Worm (Caenorhabditis elegans) whole organism, L1 larva: ENCODE results near the gene clec-178.

Source experiments
- C04F5.9 ChIP-seq: sonication (generic microtip); optimal IDR thresholded peaks from 2 replicates; lab custom pipeline; 2016; ENCODE audit warnings: missing genetic modification characterization, missing compliant biosample characterization
- C16A3.4 ChIP-seq: fragments of 150-350 bp; optimal IDR thresholded peaks from 2 replicates; lab custom pipeline; 2014; ENCODE audit warnings: missing biosample characterization, missing genetic modification characterization
- C34B4.2 ChIP-seq: sonication (generic microtip); optimal IDR thresholded peaks from 2 replicates; lab custom pipeline; 2017; ENCODE audit warnings: mild to moderate bottlenecking, missing genetic modification characterization, missing compliant biosample characterization
- alr-1 ChIP-seq: fragments of 200-800 bp; sonication (Bioruptor generic); optimal IDR thresholded peaks from 2 replicates; lab custom pipeline; 2018; ENCODE audit warnings: borderline replicate concordance, mild to moderate bottlenecking, missing genetic modification characterization, missing compliant biosample characterization
- blmp-1 ChIP-seq: fragments of 150-350 bp; optimal IDR thresholded peaks from 2 replicates; lab custom pipeline; 2014; ENCODE audit warnings: missing biosample characterization, missing genetic modification characterization
- ceh-63 ChIP-seq: fragments of 200-800 bp; sonication (Bioruptor generic); optimal IDR thresholded peaks from 2 replicates; lab custom pipeline; 2018; ENCODE audit warnings: mild to moderate bottlenecking, missing genetic modification characterization, missing compliant biosample characterization
- ceh-82 ChIP-seq, 3 experiments: fragments of 150-350 bp in 1 of 3; sonication (generic microtip) in 2 of 3; optimal IDR thresholded peaks; 2 replicates each; lab custom pipeline; 2014 to 2017; ENCODE audit warnings: missing biosample characterization in 3 of 3, missing genetic modification characterization in 3 of 3
- ceh-90 ChIP-seq: sonication (generic microtip); optimal IDR thresholded peaks from 2 replicates; lab custom pipeline; 2016; ENCODE audit warnings: missing genetic modification characterization, missing compliant biosample characterization
- ces-1 ChIP-seq: fragments of 150-350 bp; optimal IDR thresholded peaks from 2 replicates; lab custom pipeline; 2014; ENCODE audit warnings: missing biosample characterization, missing genetic modification reagents, missing genetic modification characterization
- dpl-1 ChIP-seq, 3 experiments: fragments of 150-350 bp in 2 of 3; sonication (generic microtip) in 1 of 3; optimal IDR thresholded peaks; 2 replicates each; lab custom pipeline; 2014 to 2017; ENCODE audit warnings: missing biosample characterization in 3 of 3, missing genetic modification characterization in 3 of 3, missing genetic modification reagents in 3 of 3
- dsc-1 ChIP-seq: sonication (generic microtip); optimal IDR thresholded peaks from 2 replicates; lab custom pipeline; 2016; ENCODE audit warnings: mild to moderate bottlenecking, missing genetic modification characterization, missing compliant biosample characterization
- efl-1 ChIP-seq, 4 experiments: fragments of 150-350 bp; optimal IDR thresholded peaks in 3 of 4; peaks in 1 of 4; 1 replicate in 1 of 4; 2 replicates in 3 of 4; lab custom pipeline; 2014; ENCODE audit warnings: missing biosample characterization in 2 of 4, missing genetic modification characterization in 2 of 4, missing genetic modification reagents in 2 of 4
- elt-2 ChIP-seq: sonication (generic microtip); optimal IDR thresholded peaks from 2 replicates; lab custom pipeline; 2016; ENCODE audit warnings: missing genetic modification characterization, mild to moderate bottlenecking, inconsistent platforms, missing compliant biosample characterization, missing genetic modification reagents
- fkh-10 ChIP-seq: sonication (generic microtip); optimal IDR thresholded peaks from 2 replicates; lab custom pipeline; 2017; ENCODE audit warnings: missing biosample characterization, missing genetic modification reagents, missing genetic modification characterization
- fkh-4 ChIP-seq: sonication (generic microtip); optimal IDR thresholded peaks from 2 replicates; lab custom pipeline; 2016; ENCODE audit warnings: missing compliant biosample characterization, missing genetic modification characterization, borderline replicate concordance
- fkh-8 ChIP-seq: sonication (generic microtip); optimal IDR thresholded peaks from 2 replicates; lab custom pipeline; 2016; ENCODE audit warnings: mild to moderate bottlenecking, missing genetic modification characterization, missing compliant biosample characterization
- lin-14 ChIP-seq: fragments of 200-800 bp; sonication (Bioruptor generic); optimal IDR thresholded peaks from 2 replicates; lab custom pipeline; 2018; ENCODE audit warnings: mild to moderate bottlenecking, missing genetic modification characterization, moderate library complexity, missing compliant biosample characterization
- lin-35 ChIP-seq, 2 experiments: fragments of 150-350 bp; optimal IDR thresholded peaks; 2 replicates each; lab custom pipeline; 2014; ENCODE audit warnings: missing biosample characterization in 2 of 2, missing genetic modification characterization in 2 of 2, missing genetic modification reagents in 2 of 2
- lir-3 ChIP-seq: sonication (generic microtip); optimal IDR thresholded peaks from 2 replicates; lab custom pipeline; 2016; ENCODE audit warnings: mild to moderate bottlenecking, missing genetic modification characterization, moderate library complexity, missing compliant biosample characterization; ENCODE audit not compliant: poor library complexity
- mab-9 ChIP-seq: fragments of 200-800 bp; sonication (Bioruptor generic); IDR thresholded peaks from 2 replicates; pipeline ENCODE4 v1.3.6; 2022; ENCODE audit warnings: missing genetic modification reagents, missing genetic modification characterization, missing compliant biosample characterization
- mef-2 ChIP-seq: fragments of 150-350 bp; optimal IDR thresholded peaks from 2 replicates; lab custom pipeline; 2014; ENCODE audit warnings: missing biosample characterization, missing genetic modification characterization
- mep-1 ChIP-seq: fragments of 150-350 bp; optimal IDR thresholded peaks from 2 replicates; lab custom pipeline; 2014; ENCODE audit warnings: missing biosample characterization, missing genetic modification characterization
- nhr-19 ChIP-seq: fragments of 200-800 bp; sonication (Bioruptor generic); conservative IDR thresholded peaks from 2 replicates; pipeline ENCODE4 v1.3.6; 2022; ENCODE audit warnings: missing genetic modification characterization, missing compliant biosample characterization
- nhr-237 ChIP-seq: fragments of 150-350 bp; optimal IDR thresholded peaks from 2 replicates; lab custom pipeline; 2014; ENCODE audit warnings: missing biosample characterization, missing genetic modification characterization
- nhr-28 ChIP-seq: fragments of 150-350 bp; optimal IDR thresholded peaks from 2 replicates; lab custom pipeline; 2014; ENCODE audit warnings: missing biosample characterization, missing genetic modification characterization
- nhr-71 ChIP-seq: sonication (generic microtip); optimal IDR thresholded peaks from 2 replicates; lab custom pipeline; 2016; ENCODE audit warnings: mild to moderate bottlenecking, missing genetic modification characterization, moderate library complexity, missing compliant biosample characterization
- pag-3 ChIP-seq: sonication (generic microtip); optimal IDR thresholded peaks from 2 replicates; lab custom pipeline; 2017; ENCODE audit warnings: missing genetic modification characterization, mild to moderate bottlenecking, missing compliant biosample characterization, antibody characterized with exemption, borderline replicate concordance; ENCODE audit not compliant: insufficient read depth
- pqm-1 ChIP-seq: sonication (generic microtip); optimal IDR thresholded peaks from 3 replicates; lab custom pipeline; 2017; ENCODE audit warnings: missing biosample characterization, missing genetic modification characterization
- rnt-1 ChIP-seq: sonication (generic microtip); optimal IDR thresholded peaks from 2 replicates; lab custom pipeline; 2016; ENCODE audit warnings: mild to moderate bottlenecking, missing genetic modification characterization, moderate library complexity, missing compliant biosample characterization
- skn-1 ChIP-seq: fragments of 150-350 bp; optimal IDR thresholded peaks from 2 replicates; lab custom pipeline; 2014; ENCODE audit warnings: missing biosample characterization, missing genetic modification characterization
- snu-23 ChIP-seq: sonication (generic microtip); optimal IDR thresholded peaks from 2 replicates; lab custom pipeline; 2016; ENCODE audit warnings: missing genetic modification characterization, missing compliant biosample characterization
- sptf-1 ChIP-seq: fragments of 150-350 bp; optimal IDR thresholded peaks from 2 replicates; lab custom pipeline; 2014; ENCODE audit warnings: missing biosample characterization, missing genetic modification characterization
- tbx-2 ChIP-seq: sonication (generic microtip); optimal IDR thresholded peaks from 2 replicates; lab custom pipeline; 2016; ENCODE audit warnings: missing genetic modification characterization, missing compliant biosample characterization
- unc-86 ChIP-seq: sonication (generic microtip); optimal IDR thresholded peaks from 2 replicates; lab custom pipeline; 2016; ENCODE audit warnings: missing genetic modification characterization, missing compliant biosample characterization
- unc-98 ChIP-seq: fragments of 200-800 bp; sonication (Bioruptor generic); IDR thresholded peaks from 2 replicates; pipeline ENCODE4 v1.3.6; 2022; ENCODE audit warnings: missing genetic modification characterization, missing compliant biosample characterization
- zag-1 ChIP-seq: fragments of 150-350 bp; optimal IDR thresholded peaks from 2 replicates; lab custom pipeline; 2014; ENCODE audit warnings: missing biosample characterization, missing genetic modification characterization

Gene clec-178

ce11 chrIV:5665353-5665918 is 11.7 kb downstream of the clec-178 start (continued):
- TF ChIP-seq alr-1 (tag; lab: Kevin White, UChicago), result no peak
- TF ChIP-seq fkh-4 (tag; lab: Kevin White, UChicago), result no peak
- no peak for TF ChIP-seq pqm-1
- TF ChIP-seq snu-23 (GFP tag; lab: Kevin White, UChicago), result peak; percentile 63
- TF ChIP-seq nhr-28 (tag; lab: Kevin White, UChicago), result no peak
- no peak for TF ChIP-seq pag-3 (tag; lab: Kevin White, UChicago)
- peak; percentile 8 for TF ChIP-seq lir-3 (tag; lab: Kevin White, UChicago)
- peak; percentile 11 for TF ChIP-seq C16A3.4 (tag; lab: Kevin White, UChicago)
- peak; percentile 53 for TF ChIP-seq blmp-1
- peak; percentile 1 to 46 (median 27) for TF ChIP-seq dpl-1 (GFP tag; optimal IDR thresholded peaks at IDR 0.05; lab: Kevin White, UChicago)
- peak; percentile 8 for TF ChIP-seq nhr-237 (tag; lab: Kevin White, UChicago)
- peak; percentile 40 to 69 for TF ChIP-seq lin-35 (GFP tag; optimal IDR thresholded peaks at IDR 0.05; lab: Kevin White, UChicago)
- no peak for TF ChIP-seq unc-86
- TF ChIP-seq unc-98 (GFP tag; lab: Robert Waterston, UW), result no peak
- no peak for TF ChIP-seq ces-1
- TF ChIP-seq efl-1 (optimal IDR thresholded peaks at IDR 0.05; lab: Kevin White, UChicago), result peak; percentile 14 to 46
- TF ChIP-seq efl-1 (GFP tag; optimal IDR thresholded peaks at IDR 0.05 in 1 of 2; lab: Kevin White, UChicago), result peak in 1 of 2 experiments; percentile 5
- TF ChIP-seq C34B4.2 (tag; lab: Kevin White, UChicago), result no peak
- no peak for TF ChIP-seq dsc-1 (tag; lab: Kevin White, UChicago)
- no peak for TF ChIP-seq nhr-19 (GFP tag; lab: Robert Waterston, UW)
- no peak for TF ChIP-seq fkh-8 (tag; lab: Kevin White, UChicago)
- no peak for TF ChIP-seq fkh-10 (GFP tag; lab: Kevin White, UChicago)
- no peak for TF ChIP-seq mab-9 (GFP tag; lab: Robert Waterston, UW)
- TF ChIP-seq ceh-90 (tag; lab: Kevin White, UChicago), result no peak
- no peak for TF ChIP-seq sptf-1 (tag; lab: Kevin White, UChicago)
- TF ChIP-seq mef-2, result no peak
- no peak for TF ChIP-seq zag-1 (tag; lab: Kevin White, UChicago)
- no peak for TF ChIP-seq skn-1 (tag; lab: Kevin White, UChicago)
- no peak for TF ChIP-seq C04F5.9 (tag; lab: Kevin White, UChicago)
- TF ChIP-seq ceh-63 (GFP tag; lab: Kevin White, UChicago), result no peak
- TF ChIP-seq rnt-1 (tag; lab: Kevin White, UChicago), result peak; percentile 33
- TF ChIP-seq ceh-82 (tag; optimal IDR thresholded peaks at IDR 0.05; lab: Kevin White, UChicago), result peak in 1 of 3 experiments; percentile 12

ce11 chrIV:5666115-5667028 is 12.6 kb downstream of the clec-178 start:
- TF ChIP-seq elt-2 (tag; lab: Kevin White, UChicago) (peak; percentile 40), nhr-71 (peak; percentile 12), tbx-2 (no peak), nhr-237 (tag; lab: Kevin White, UChicago) (no peak)

ce11 chrIV:5667191-5667590 is 13.4 kb downstream of the clec-178 start:
- peak in 1 of 3 experiments; percentile 4 for TF ChIP-seq ceh-82 (tag; optimal IDR thresholded peaks at IDR 0.05; lab: Kevin White, UChicago)
- peak; percentile 39 for TF ChIP-seq mep-1
- peak; percentile 57 for TF ChIP-seq lin-14 (GFP tag; lab: Kevin White, UChicago)
- TF ChIP-seq snu-23 (GFP tag; lab: Kevin White, UChicago), result no peak
